Fruit fly (Drosophila melanogaster) whole organism, prepupa: ENCODE data around the gene CG12003.

ENCODE experiments used
- Blimp-1 ChIP-seq: fragments of 200-800 bp; sonication (Bioruptor generic); optimal IDR thresholded peaks from 3 replicates; lab custom pipeline; 2017; ENCODE audit warnings: missing biosample characterization, missing genetic modification characterization, mild to moderate bottlenecking, moderate library complexity, missing genetic modification reagents
- CG10631 ChIP-seq: fragments of 200-800 bp; sonication (Bioruptor generic); optimal IDR thresholded peaks from 2 replicates; lab custom pipeline; 2016; ENCODE audit warnings: missing biosample characterization, missing genetic modification characterization
- CG11762 ChIP-seq: fragments of 200-800 bp; sonication (Bioruptor generic); optimal IDR thresholded peaks from 3 replicates; lab custom pipeline; 2016; ENCODE audit warnings: missing biosample characterization, missing genetic modification characterization; ENCODE audit not compliant: insufficient read depth
- CG11902 ChIP-seq: fragments of 200-800 bp; sonication (Bioruptor generic); optimal IDR thresholded peaks from 3 replicates; lab custom pipeline; 2016; ENCODE audit warnings: missing biosample characterization, missing genetic modification characterization
- CG1621 ChIP-seq: fragments of 200-800 bp; sonication (Bioruptor generic); optimal IDR thresholded peaks from 3 replicates; lab custom pipeline; 2018; ENCODE audit warnings: missing biosample characterization, mild to moderate bottlenecking, missing genetic modification characterization
- CG3032 ChIP-seq: fragments of 200-800 bp; optimal IDR thresholded peaks from 2 replicates; lab custom pipeline; 2019; ENCODE audit warnings: missing biosample characterization, mild to moderate bottlenecking, missing genetic modification characterization, moderate library complexity
- CG32006 ChIP-seq: fragments of 200-800 bp; sonication (Bioruptor generic); optimal IDR thresholded peaks from 3 replicates; lab custom pipeline; 2017; ENCODE audit warnings: missing biosample characterization, mild to moderate bottlenecking, missing genetic modification characterization
- CG3919 ChIP-seq: fragments of 200-800 bp; sonication (Bioruptor generic); optimal IDR thresholded peaks from 3 replicates; lab custom pipeline; 2016; ENCODE audit warnings: missing biosample characterization, missing genetic modification characterization
- CG4318 ChIP-seq: fragments of 200-800 bp; sonication (Bioruptor generic); optimal IDR thresholded peaks from 3 replicates; lab custom pipeline; 2017; ENCODE audit warnings: missing biosample characterization, mild to moderate bottlenecking, missing genetic modification characterization
- CG6276 ChIP-seq: fragments of 200-800 bp; sonication (Bioruptor generic); optimal IDR thresholded peaks from 2 replicates; lab custom pipeline; 2017; ENCODE audit warnings: missing biosample characterization, mild to moderate bottlenecking, missing genetic modification characterization
- CG6792 ChIP-seq: fragments of 200-800 bp; sonication (Bioruptor generic); optimal IDR thresholded peaks from 3 replicates; lab custom pipeline; 2016; ENCODE audit warnings: missing biosample characterization, missing genetic modification characterization
- CG7368 ChIP-seq: fragments of 200-800 bp; sonication (Bioruptor generic); optimal IDR thresholded peaks from 3 replicates; lab custom pipeline; 2016; ENCODE audit warnings: missing biosample characterization, missing genetic modification characterization
- CG8119 ChIP-seq: fragments of 200-800 bp; sonication (Bioruptor generic); IDR thresholded peaks from 3 replicates; pipeline ENCODE4 v1.3.6; 2022; ENCODE audit warnings: missing biosample characterization, missing genetic modification characterization
- CG8319 ChIP-seq: fragments of 200-800 bp; sonication (Bioruptor generic); optimal IDR thresholded peaks from 3 replicates; lab custom pipeline; 2016; ENCODE audit warnings: missing biosample characterization, missing genetic modification characterization
- CG8632 ChIP-seq: fragments of 200-800 bp; sonication (Bioruptor generic); optimal IDR thresholded peaks from 3 replicates; lab custom pipeline; 2016; ENCODE audit warnings: missing biosample characterization, missing genetic modification characterization
- CG9139 ChIP-seq: fragments of 200-800 bp; sonication (Bioruptor generic); optimal IDR thresholded peaks from 3 replicates; lab custom pipeline; 2017; ENCODE audit warnings: missing biosample characterization, mild to moderate bottlenecking, missing genetic modification characterization
- Eip75B ChIP-seq: fragments of 200-800 bp; sonication (Bioruptor generic); optimal IDR thresholded peaks from 3 replicates; lab custom pipeline; 2016; ENCODE audit warnings: missing biosample characterization, missing genetic modification characterization
- Eip78C ChIP-seq: fragments of 200-800 bp; sonication (Bioruptor generic); peaks from one replicate; lab custom pipeline; 2016; ENCODE audit warnings: missing biosample characterization, missing genetic modification characterization
- Eip93F ChIP-seq: fragments of 200-800 bp; sonication (Bioruptor generic); optimal IDR thresholded peaks from 2 replicates; lab custom pipeline; 2016; ENCODE audit warnings: missing biosample characterization, mild to moderate bottlenecking, missing genetic modification characterization
- Ets21C ChIP-seq: fragments of 200-800 bp; sonication (Bioruptor generic); optimal IDR thresholded peaks from 3 replicates; lab custom pipeline; 2016; ENCODE audit warnings: missing biosample characterization, missing genetic modification characterization
- Hr38 ChIP-seq: sonication (Bioruptor generic); optimal IDR thresholded peaks from 2 replicates; lab custom pipeline; 2016; ENCODE audit warnings: missing biosample characterization, missing genetic modification characterization
- Hr39 ChIP-seq: fragments of 200-800 bp; sonication (Bioruptor generic); optimal IDR thresholded peaks from 2 replicates; lab custom pipeline; 2016; ENCODE audit warnings: missing biosample characterization, missing genetic modification characterization
- Hr4 ChIP-seq: fragments of 200-800 bp; sonication (Bioruptor generic); optimal IDR thresholded peaks from 3 replicates; lab custom pipeline; 2016; ENCODE audit warnings: missing biosample characterization, missing genetic modification characterization
- Lpt ChIP-seq: fragments of 200-800 bp; sonication (Bioruptor generic); optimal IDR thresholded peaks from 3 replicates; lab custom pipeline; 2016; ENCODE audit warnings: missing biosample characterization, missing genetic modification characterization
- Met ChIP-seq: fragments of 200-800 bp; sonication (Bioruptor generic); optimal IDR thresholded peaks from 3 replicates; lab custom pipeline; 2016; ENCODE audit warnings: missing biosample characterization, missing genetic modification characterization
- OdsH ChIP-seq: fragments of 200-800 bp; sonication (Bioruptor generic); optimal IDR thresholded peaks from 3 replicates; lab custom pipeline; 2016; ENCODE audit warnings: missing biosample characterization, missing genetic modification characterization
- Smox ChIP-seq: fragments of 200-800 bp; sonication (Bioruptor generic); optimal IDR thresholded peaks from 3 replicates; lab custom pipeline; 2016; ENCODE audit warnings: missing biosample characterization, missing genetic modification characterization
- Sox102F ChIP-seq: fragments of 200-800 bp; sonication (Bioruptor generic); optimal IDR thresholded peaks from 2 replicates; lab custom pipeline; 2016; ENCODE audit warnings: missing biosample characterization, mild to moderate bottlenecking, missing genetic modification characterization
- Sox14 ChIP-seq: fragments of 200-800 bp; sonication (Bioruptor generic); optimal IDR thresholded peaks from 3 replicates; lab custom pipeline; 2016; ENCODE audit warnings: missing biosample characterization, missing genetic modification characterization
- achi ChIP-seq: fragments of 200-800 bp; sonication (Bioruptor generic); optimal IDR thresholded peaks from 3 replicates; lab custom pipeline; 2016; ENCODE audit warnings: missing biosample characterization, missing genetic modification characterization
- acj6 ChIP-seq: fragments of 200-800 bp; sonication (Bioruptor generic); optimal IDR thresholded peaks from 3 replicates; lab custom pipeline; 2016; ENCODE audit warnings: missing biosample characterization, missing genetic modification characterization
- cyc ChIP-seq: fragments of 200-800 bp; sonication (Bioruptor generic); optimal IDR thresholded peaks from 3 replicates; lab custom pipeline; 2016; ENCODE audit warnings: missing biosample characterization, missing genetic modification characterization
- dac ChIP-seq: fragments of 200-800 bp; sonication (Bioruptor generic); optimal IDR thresholded peaks from 2 replicates; lab custom pipeline; 2017; ENCODE audit warnings: missing biosample characterization, mild to moderate bottlenecking, missing genetic modification characterization
- eg ChIP-seq: fragments of 200-800 bp; sonication (Bioruptor generic); IDR thresholded peaks from 3 replicates; pipeline ENCODE4 v1.3.6; 2022; ENCODE audit warnings: missing biosample characterization, missing genetic modification characterization
- esn ChIP-seq: fragments of 200-800 bp; sonication (Bioruptor generic); optimal IDR thresholded peaks from 2 replicates; lab custom pipeline; 2016; ENCODE audit warnings: missing biosample characterization, mild to moderate bottlenecking, missing genetic modification characterization, moderate library complexity
- fd59A ChIP-seq: fragments of 200-800 bp; sonication (Bioruptor generic); optimal IDR thresholded peaks from 2 replicates; lab custom pipeline; 2017; ENCODE audit warnings: missing biosample characterization, mild to moderate bottlenecking, missing genetic modification characterization, missing genetic modification reagents
- fd85E ChIP-seq: fragments of 200-800 bp; sonication (Bioruptor generic); optimal IDR thresholded peaks from 3 replicates; lab custom pipeline; 2016; ENCODE audit warnings: missing biosample characterization, missing genetic modification characterization
- fkh ChIP-seq: fragments of 200-800 bp; sonication (Bioruptor generic); optimal IDR thresholded peaks from 3 replicates; lab custom pipeline; 2017; ENCODE audit warnings: missing biosample characterization, mild to moderate bottlenecking, missing genetic modification characterization, moderate library complexity
- lz ChIP-seq: fragments of 200-800 bp; sonication (Bioruptor generic); optimal IDR thresholded peaks from 3 replicates; lab custom pipeline; 2016; ENCODE audit warnings: missing biosample characterization, missing genetic modification characterization
- net ChIP-seq: fragments of 200-800 bp; sonication (Bioruptor generic); optimal IDR thresholded peaks from 3 replicates; lab custom pipeline; 2016; ENCODE audit warnings: missing biosample characterization, missing genetic modification characterization
- pdm3 ChIP-seq: fragments of 200-800 bp; sonication (Bioruptor generic); optimal IDR thresholded peaks from 3 replicates; lab custom pipeline; 2016; ENCODE audit warnings: missing biosample characterization, missing genetic modification characterization
- salr ChIP-seq, 2 experiments: fragments of 200-800 bp; sonication (Bioruptor generic); optimal IDR thresholded peaks; 3 replicates each; lab custom pipeline; 2016 to 2018; ENCODE audit warnings: missing biosample characterization in 2 of 2, missing genetic modification characterization in 2 of 2, mild to moderate bottlenecking in 1 of 2
- ss ChIP-seq, 2 experiments: fragments of 200-800 bp; sonication (Bioruptor generic); optimal IDR thresholded peaks; 2 replicates in 1 of 2; 3 replicates in 1 of 2; lab custom pipeline; 2017 to 2018; ENCODE audit warnings: mild to moderate bottlenecking in 2 of 2, missing biosample characterization in 2 of 2, missing genetic modification characterization in 2 of 2, moderate library complexity in 1 of 2
- svp ChIP-seq: fragments of 200-800 bp; sonication (Bioruptor generic); peaks from one replicate; lab custom pipeline; 2016; ENCODE audit warnings: missing biosample characterization, missing genetic modification characterization
- vri ChIP-seq: fragments of 200-800 bp; sonication (Bioruptor generic); optimal IDR thresholded peaks from 3 replicates; lab custom pipeline; 2016; ENCODE audit warnings: missing biosample characterization, mild to moderate bottlenecking, missing genetic modification characterization

The CG12003 gene

dm6 chr3L:1591692-1592371, 26.6 kb downstream of the CG12003 start (continued):
- peak; percentile 68 for TF ChIP-seq achi (GFP tag; lab: Kevin White, UChicago)
- peak; percentile 64 for TF ChIP-seq CG11762
- TF ChIP-seq Blimp-1 (GFP tag; lab: Kevin White, UChicago): peak; percentile 74
- peak; percentile 50 for TF ChIP-seq Sox14 (GFP tag; lab: Kevin White, UChicago)
- TF ChIP-seq CG32006 (GFP tag; lab: Kevin White, UChicago): peak; percentile 30
- peak; percentile 70 for TF ChIP-seq acj6 (GFP tag; lab: Kevin White, UChicago)
- no peak for TF ChIP-seq CG4318 (GFP tag; lab: Kevin White, UChicago)
- TF ChIP-seq CG1621: peak; percentile 87
- TF ChIP-seq CG9139 (GFP tag; lab: Kevin White, UChicago): peak; percentile 87
- TF ChIP-seq Lpt (GFP tag; lab: Kevin White, UChicago): peak; percentile 42
- TF ChIP-seq eg (GFP tag; lab: Robert Waterston, UW): peak; percentile 49; the same call in 2 of the 3 replicates
- no peak for TF ChIP-seq Eip93F (GFP tag; lab: Kevin White, UChicago)
- TF ChIP-seq fd59A (GFP tag; lab: Kevin White, UChicago): peak; percentile 63
- peak; percentile 86 for TF ChIP-seq Met (GFP tag; lab: Kevin White, UChicago)
- TF ChIP-seq Ets21C (GFP tag; lab: Kevin White, UChicago): peak; percentile 29
- peak; percentile 95 for TF ChIP-seq fkh (GFP tag; lab: Kevin White, UChicago)
- TF ChIP-seq CG10631 (GFP tag; lab: Kevin White, UChicago): no peak
- TF ChIP-seq esn (GFP tag; lab: Kevin White, UChicago): peak; percentile 90
- TF ChIP-seq CG8632: peak; percentile 85
- peak; percentile 89 for TF ChIP-seq Sox102F (GFP tag; lab: Kevin White, UChicago)
- TF ChIP-seq pdm3 (GFP tag; lab: Kevin White, UChicago): peak; percentile 80
- TF ChIP-seq net (GFP tag; lab: Kevin White, UChicago): peak; percentile 85
- TF ChIP-seq ss (GFP tag; optimal IDR thresholded peaks at IDR 0.05; lab: Kevin White, UChicago): peak; percentile 64 to 89
- TF ChIP-seq Hr39 (GFP tag; lab: Kevin White, UChicago): no peak
- TF ChIP-seq svp (GFP tag; lab: Kevin White, UChicago): peak; percentile 90
- no peak for TF ChIP-seq Hr38
- TF ChIP-seq cyc (GFP tag; lab: Kevin White, UChicago): peak; percentile 51
- peak; percentile 82 for TF ChIP-seq CG7368 (GFP tag; lab: Kevin White, UChicago)

- TF ChIP-seq Eip75B: no peak
- TF ChIP-seq pdm3 (GFP tag; lab: Kevin White, UChicago): no peak
- no peak for TF ChIP-seq OdsH
- TF ChIP-seq Hr39 (GFP tag; lab: Kevin White, UChicago): no peak
- no peak for TF ChIP-seq dac (GFP tag; lab: Kevin White, UChicago)
- TF ChIP-seq CG8119 (GFP tag; lab: Robert Waterston, UW): no peak; the same call in 2 of the 3 replicates
- TF ChIP-seq eg (GFP tag; lab: Robert Waterston, UW): no peak; the same call in 2 of the 3 replicates
- TF ChIP-seq ss (GFP tag; optimal IDR thresholded peaks at IDR 0.05; lab: Kevin White, UChicago): peak; percentile 34 to 45
- TF ChIP-seq vri (GFP tag; lab: Kevin White, UChicago): no peak
- TF ChIP-seq CG1621: no peak
- no peak for TF ChIP-seq CG3032
- TF ChIP-seq CG6792 (GFP tag; lab: Kevin White, UChicago): no peak
- TF ChIP-seq fkh (GFP tag; lab: Kevin White, UChicago): no peak
- TF ChIP-seq CG8632: no peak
- TF ChIP-seq Eip93F (GFP tag; lab: Kevin White, UChicago): no peak
- no peak for TF ChIP-seq CG11902 (GFP tag; lab: Kevin White, UChicago)
- TF ChIP-seq CG3919 (GFP tag; lab: Kevin White, UChicago): no peak
- TF ChIP-seq CG10631 (GFP tag; lab: Kevin White, UChicago): no peak
- peak; percentile 6 for TF ChIP-seq Sox102F (GFP tag; lab: Kevin White, UChicago)
- TF ChIP-seq achi (GFP tag; lab: Kevin White, UChicago): no peak
- TF ChIP-seq Sox14 (GFP tag; lab: Kevin White, UChicago): peak; percentile 31
- TF ChIP-seq esn (GFP tag; lab: Kevin White, UChicago): no peak
- no peak for TF ChIP-seq Met (GFP tag; lab: Kevin White, UChicago)
- TF ChIP-seq CG6276 (GFP tag; lab: Kevin White, UChicago): peak; percentile 42
- no peak for TF ChIP-seq lz
- TF ChIP-seq Ets21C (GFP tag; lab: Kevin White, UChicago): no peak
- peak; percentile 76 for TF ChIP-seq Eip78C (GFP tag; lab: Kevin White, UChicago)
- TF ChIP-seq net (GFP tag; lab: Kevin White, UChicago): peak; percentile 7
- TF ChIP-seq CG8319 (GFP tag; lab: Kevin White, UChicago): no peak
- TF ChIP-seq CG32006 (GFP tag; lab: Kevin White, UChicago): no peak
- no peak for TF ChIP-seq Hr4 (GFP tag; lab: Kevin White, UChicago)
- TF ChIP-seq CG9139 (GFP tag; lab: Kevin White, UChicago): no peak
- no peak for TF ChIP-seq Smox (GFP tag; lab: Kevin White, UChicago)
- no peak for TF ChIP-seq salr (GFP tag; optimal IDR thresholded peaks at IDR 0.05; lab: Kevin White, UChicago)
- TF ChIP-seq svp (GFP tag; lab: Kevin White, UChicago): peak; percentile 75
- TF ChIP-seq fd85E (GFP tag; lab: Kevin White, UChicago): no peak
These were observed 27.7 kb downstream of the CG12003 start for dm6 chr3L:1592822-1593452.
